Worm (Caenorhabditis elegans): ENCODE data around the gene clec-25.

DNA sequence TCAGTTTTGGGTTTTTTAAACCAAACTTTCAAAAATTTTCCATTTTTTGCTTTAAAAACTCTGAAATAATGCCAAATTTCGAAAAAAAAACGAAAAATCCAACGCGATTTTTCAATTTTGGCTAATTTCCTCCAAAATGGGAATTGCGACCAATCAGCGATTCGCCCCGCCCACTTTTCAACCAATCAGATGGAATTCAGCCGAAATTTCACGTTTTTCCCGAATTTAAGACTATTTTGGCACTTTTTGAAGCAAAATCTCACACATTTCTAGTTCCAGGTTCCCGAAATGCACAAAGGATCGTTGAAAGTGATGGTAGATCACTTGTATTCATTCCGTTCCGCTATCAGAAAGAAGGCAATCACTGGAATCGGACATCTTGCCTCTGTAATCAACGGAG is 38.2 kb upstream of the clec-25 start:
- TF ChIP-seq W03F9.2 (tag; optimal IDR thresholded peaks at IDR 0.05): no peak
- TF ChIP-seq him-1 (tag; optimal IDR thresholded peaks at IDR 0.05): no peak
- TF ChIP-seq dao-5 (tag; optimal IDR thresholded peaks at IDR 0.05): no peak
